Fruit fly (Drosophila melanogaster): ENCODE data around the gene CG2186.

The CG2186 gene

DNA sequence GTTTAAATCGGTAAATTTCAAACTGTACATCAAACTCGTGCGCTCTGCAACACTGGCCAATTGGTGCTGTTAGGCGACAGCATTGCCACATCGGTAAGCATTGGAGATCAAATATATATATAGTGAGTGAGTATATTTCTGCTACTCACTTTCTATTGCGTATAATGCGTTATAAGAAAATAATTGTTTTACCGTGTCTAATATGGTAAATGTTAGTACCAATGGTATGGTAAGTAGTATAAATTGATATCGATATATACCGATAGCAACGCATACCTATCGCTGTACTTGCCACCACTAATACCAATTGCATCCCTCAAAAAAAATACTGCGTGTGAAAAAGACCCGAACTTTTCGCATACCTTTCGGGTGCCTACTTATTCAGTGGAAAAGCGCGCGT, at the start of gene CG2186, which contains the start of gene sofe (continued):
- peak; percentile 33 for TF ChIP-seq CG18764 (GFP tag; optimal IDR thresholded peaks at IDR 0.05)
- TF ChIP-seq grau (tag; optimal IDR thresholded peaks at IDR 0.05): peak; percentile 58
- TF ChIP-seq eve (GFP tag; optimal IDR thresholded peaks at IDR 0.05): no peak
- TF ChIP-seq zfh1 (GFP tag; IDR thresholded peaks at IDR 0.05): peak; percentile 45; the same call in 1 of the 3 replicates
- TF ChIP-seq vnd (GFP tag; IDR thresholded peaks at IDR 0.05; ENCODE audit: partially characterized antibody): peak; percentile 81
- TF ChIP-seq tx (GFP tag; optimal IDR thresholded peaks at IDR 0.05): peak; percentile 14
- 0 out of 2 replicates have a peak, but pooled peaks have one; percentile 45 for TF ChIP-seq H2.0 (GFP tag; IDR thresholded peaks at IDR 0.05)
- no peak for TF ChIP-seq ac (GFP tag; optimal IDR thresholded peaks at IDR 0.05)
- TF ChIP-seq emc (GFP tag; optimal IDR thresholded peaks at IDR 0.05): no peak
- TF ChIP-seq maf-S (GFP tag; optimal IDR thresholded peaks at IDR 0.05): no peak
- no peak for TF ChIP-seq Awh (GFP tag; IDR thresholded peaks at IDR 0.05)
- no peak for TF ChIP-seq CG14441 (GFP tag; IDR thresholded peaks at IDR 0.05)
- no peak for TF ChIP-seq crol (GFP tag; IDR thresholded peaks at IDR 0.05)
- TF ChIP-seq CG15269 (tag; optimal IDR thresholded peaks at IDR 0.05): no peak
- no peak for TF ChIP-seq CG7987 (GFP tag; optimal IDR thresholded peaks at IDR 0.05)
- peak; percentile 5 for TF ChIP-seq CG11398 (GFP tag; optimal IDR thresholded peaks at IDR 0.05)
- TF ChIP-seq CG17802 (tag; optimal IDR thresholded peaks at IDR 0.05): no peak
- TF ChIP-seq ind (GFP tag; optimal IDR thresholded peaks at IDR 0.05): peak; percentile 67
- TF ChIP-seq CG7963 (GFP tag; IDR thresholded peaks at IDR 0.05; ENCODE audit: partially characterized antibody): peak; percentile 49; the same call in 1 of the 3 replicates
- no peak for TF ChIP-seq CG2889 (GFP tag; IDR thresholded peaks at IDR 0.05)
- peak; percentile 86 for TF ChIP-seq CG16813 (GFP tag; IDR thresholded peaks at IDR 0.05; ENCODE audit: partially characterized antibody)
- TF ChIP-seq hkb (optimal IDR thresholded peaks at IDR 0.05): no peak
- 0 out of 2 replicates have a peak, but pooled peaks have one; percentile 39 for TF ChIP-seq hkb (GFP tag; IDR thresholded peaks at IDR 0.05)
- no peak for TF ChIP-seq aop (GFP tag; IDR thresholded peaks at IDR 0.05)
- TF ChIP-seq fd64A (GFP tag; optimal IDR thresholded peaks at IDR 0.05): no peak
- TF ChIP-seq chn (GFP tag; optimal IDR thresholded peaks at IDR 0.05): peak; percentile 52
- TF ChIP-seq Aef1 (GFP tag; IDR thresholded peaks at IDR 0.05): 0 out of 3 replicates have a peak, but pooled peaks have one; percentile 20
- no peak for TF ChIP-seq CG1529 (GFP tag; optimal IDR thresholded peaks at IDR 0.05)
- peak; percentile 80 for TF ChIP-seq hbn (GFP tag; IDR thresholded peaks at IDR 0.05; ENCODE audit: partially characterized antibody)
- TF ChIP-seq odd (GFP tag; optimal IDR thresholded peaks at IDR 0.05): no peak
- TF ChIP-seq CG12104 (GFP tag; optimal IDR thresholded peaks at IDR 0.05): no peak
- no peak for TF ChIP-seq CG3838 (GFP tag; optimal IDR thresholded peaks at IDR 0.05)
- TF ChIP-seq CG33557 (GFP tag; optimal IDR thresholded peaks at IDR 0.05): no peak
- no peak for TF ChIP-seq CG11560 (tag; IDR thresholded peaks at IDR 0.05)
- TF ChIP-seq Taf1 (GFP tag; IDR thresholded peaks at IDR 0.05): no peak
- no peak for TF ChIP-seq da (GFP tag; optimal IDR thresholded peaks at IDR 0.05)
- TF ChIP-seq CG12155 (GFP tag; optimal IDR thresholded peaks at IDR 0.05): peak; percentile 68
- TF ChIP-seq cg (GFP tag; optimal IDR thresholded peaks at IDR 0.05): no peak
- no peak for TF ChIP-seq CG4282 (GFP tag; optimal IDR thresholded peaks at IDR 0.05)
- no peak for TF ChIP-seq tll (GFP tag; optimal IDR thresholded peaks at IDR 0.05)
- TF ChIP-seq tap (tag; optimal IDR thresholded peaks at IDR 0.05): no peak
- peak; percentile 44 for TF ChIP-seq CG8944 (GFP tag; optimal IDR thresholded peaks at IDR 0.05)
- no peak for TF ChIP-seq dan (GFP tag; IDR thresholded peaks at IDR 0.05)
- no peak for TF ChIP-seq CG34422 (GFP tag; IDR thresholded peaks at IDR 0.05)
- no peak for TF ChIP-seq seq (GFP tag; IDR thresholded peaks at IDR 0.05)
- no peak for TF ChIP-seq CG14965 (GFP tag; optimal IDR thresholded peaks at IDR 0.05; ENCODE audit: borderline replicate concordance)
- peak in 1 of 3 experiments; percentile 24 for TF ChIP-seq lola (GFP tag; optimal IDR thresholded peaks at IDR 0.05)
- peak; percentile 47 for TF ChIP-seq CG4424 (GFP tag; optimal IDR thresholded peaks at IDR 0.05)
- no peak for TF ChIP-seq CG2875 (GFP tag; optimal IDR thresholded peaks at IDR 0.05)
- TF ChIP-seq CG31224 (GFP tag; IDR thresholded peaks at IDR 0.05): no peak; the same call in 1 of the 2 replicates
- no peak for TF ChIP-seq Hmr (GFP tag; optimal IDR thresholded peaks at IDR 0.05)

Measured in whole organism, embryonic.